Worm (Caenorhabditis elegans): ENCODE results near the gene ccm-2.

The ccm-2 gene

ce11 chrIV:1866863-1867262 lies 32.4 kb downstream of the ccm-2 start:
- no peak for TF ChIP-seq xnd-1 (tag; optimal IDR thresholded peaks at IDR 0.05)
- peak; percentile 4 for TF ChIP-seq nhr-80 (tag; optimal IDR thresholded peaks at IDR 0.05)

- TF ChIP-seq nhr-179 (tag; optimal IDR thresholded peaks at IDR 0.05) (no peak), atf-7 (tag; optimal IDR thresholded peaks at IDR 0.05) (peak; percentile 65)
These were observed 33.6 kb downstream of the ccm-2 start for ce11 chrIV:1867915-1868619.

- no peak for TF ChIP-seq chd-7 (tag; optimal IDR thresholded peaks at IDR 0.05)
- TF ChIP-seq Y79H2A.3 (GFP tag; conservative IDR thresholded peaks at IDR 0.05), result no peak
These were observed 34.6 kb downstream of the ccm-2 start for ce11 chrIV:1868981-1869380.

- no peak for TF ChIP-seq ceh-91 (GFP tag; IDR thresholded peaks at IDR 0.05)
- no peak for TF ChIP-seq hlh-26 (GFP tag; conservative IDR thresholded peaks at IDR 0.05)
- TF ChIP-seq akir-1 (GFP tag; optimal IDR thresholded peaks at IDR 0.05), result no peak
- no peak for TF ChIP-seq fkh-3 (tag; optimal IDR thresholded peaks at IDR 0.05)
- TF ChIP-seq zfh-2 (GFP tag; conservative IDR thresholded peaks at IDR 0.05), result no peak
- no peak for TF ChIP-seq F22D6.2 (tag; optimal IDR thresholded peaks at IDR 0.05)
- TF ChIP-seq sea-2 (GFP tag; IDR thresholded peaks at IDR 0.05), result no peak
- no peak for TF ChIP-seq F49E8.2 (tag; optimal IDR thresholded peaks at IDR 0.05; ENCODE audit: insufficient read depth)
- TF ChIP-seq nhr-90 (tag; optimal IDR thresholded peaks at IDR 0.05), result no peak
- TF ChIP-seq cebp-2 (GFP tag; IDR thresholded peaks at IDR 0.05), result no peak
- no peak for TF ChIP-seq F55B11.4 (tag; optimal IDR thresholded peaks at IDR 0.05; ENCODE audit: borderline replicate concordance, insufficient read depth)
- no peak for TF ChIP-seq hmg-1.2 (GFP tag; IDR thresholded peaks at IDR 0.05)
- no peak for TF ChIP-seq K12H6.12 (tag; optimal IDR thresholded peaks at IDR 0.05)
- TF ChIP-seq bed-1 (GFP tag; IDR thresholded peaks at IDR 0.05), result no peak
- TF ChIP-seq ceh-40 (GFP tag; IDR thresholded peaks at IDR 0.05), result no peak
- no peak for TF ChIP-seq lin-54 (GFP tag; optimal IDR thresholded peaks at IDR 0.05)
- TF ChIP-seq F52B5.7 (tag; optimal IDR thresholded peaks at IDR 0.05), result no peak
- TF ChIP-seq ceh-100 (GFP tag; IDR thresholded peaks at IDR 0.05), result no peak
- no peak for TF ChIP-seq dpl-1 (GFP tag; optimal IDR thresholded peaks at IDR 0.05)
These were observed 37.6 kb downstream of the ccm-2 start for ce11 chrIV:1872052-1872451.

ce11 chrIV:1878501-1878900 lies 44.1 kb downstream of the ccm-2 start:
- TF ChIP-seq B0035.1 (tag; optimal IDR thresholded peaks at IDR 0.05), result no peak
- TF ChIP-seq ztf-22 (GFP tag; optimal IDR thresholded peaks at IDR 0.05), result no peak
- no peak for TF ChIP-seq chd-7 (tag; optimal IDR thresholded peaks at IDR 0.05)
- TF ChIP-seq let-526 (GFP tag; IDR thresholded peaks at IDR 0.05), result no peak
- TF ChIP-seq repo-1 (tag; optimal IDR thresholded peaks at IDR 0.05), result no peak
- TF ChIP-seq madf-6 (GFP tag; IDR thresholded peaks at IDR 0.05), result peak; percentile 48; the same call in 1 of the 2 replicates
- TF ChIP-seq attf-6 (GFP tag; IDR thresholded peaks at IDR 0.05), result 0 out of 2 replicates have a peak, but pooled peaks have one; percentile 39
- TF ChIP-seq athp-1 (tag; optimal IDR thresholded peaks at IDR 0.05), result no peak
- TF ChIP-seq Y56A3A.18 (GFP tag; IDR thresholded peaks at IDR 0.05), result no peak
- no peak for TF ChIP-seq sdz-38 (tag; optimal IDR thresholded peaks at IDR 0.05)
- TF ChIP-seq ztf-3 (GFP tag; optimal IDR thresholded peaks at IDR 0.05), result no peak
- no peak for TF ChIP-seq snpc-4 (GFP tag; optimal IDR thresholded peaks at IDR 0.05)
- TF ChIP-seq snpc-4 (tag; optimal IDR thresholded peaks at IDR 0.05), result peak; percentile 15 to 81 (median 54)
- peak; percentile 18 for TF ChIP-seq lsl-1 (GFP tag; optimal IDR thresholded peaks at IDR 0.05)
- TF ChIP-seq F57A8.1 (GFP tag; optimal IDR thresholded peaks at IDR 0.05), result no peak
- TF ChIP-seq lin-26 (GFP tag; IDR thresholded peaks at IDR 0.05), result 0 out of 2 replicates have a peak, but pooled peaks have one; percentile 28
- 0 out of 2 replicates have a peak, but pooled peaks have one; percentile 24 for TF ChIP-seq ceh-58 (GFP tag; IDR thresholded peaks at IDR 0.05)
- TF ChIP-seq egrh-3 (GFP tag; IDR thresholded peaks at IDR 0.05), result no peak
- no peak for TF ChIP-seq rpc-1 (optimal IDR thresholded peaks at IDR 0.05)
- TF ChIP-seq rpc-1 (tag; optimal IDR thresholded peaks at IDR 0.05), result no peak

Measured in whole organism, young adult.